Worm (Caenorhabditis elegans) whole organism, L2 larva: ENCODE data around the gene E02H9.13.
A peak's percentile ranks its signal among the peaks of the same experiment; 100 is the strongest.

Experiments used
- C34F6.9 ChIP-seq: fragments of 150-350 bp; optimal IDR thresholded peaks from 2 replicates; lab custom pipeline; 2014; ENCODE audit warnings: missing biosample characterization, missing genetic modification characterization
- R02D3.7 ChIP-seq: fragments of 150-350 bp; optimal IDR thresholded peaks from 2 replicates; lab custom pipeline; 2014; ENCODE audit warnings: missing biosample characterization, missing genetic modification characterization
- Y55F3AM.14 ChIP-seq: fragments of 200-800 bp; sonication (Bioruptor generic); optimal IDR thresholded peaks from 2 replicates; lab custom pipeline; 2018; ENCODE audit warnings: mild to moderate bottlenecking, missing genetic modification characterization, missing compliant biosample characterization
- ZK546.5 ChIP-seq: sonication (generic microtip); optimal IDR thresholded peaks from 2 replicates; lab custom pipeline; 2017; ENCODE audit warnings: missing biosample characterization, missing genetic modification characterization
- alr-1 ChIP-seq: fragments of 150-350 bp; optimal IDR thresholded peaks from 2 replicates; lab custom pipeline; 2014; ENCODE audit warnings: missing biosample characterization, missing genetic modification characterization
- aly-2 ChIP-seq: fragments of 150-350 bp; optimal IDR thresholded peaks from 2 replicates; lab custom pipeline; 2014; ENCODE audit warnings: missing biosample characterization, missing genetic modification characterization
- ama-1 ChIP-seq: fragments of 150-350 bp; optimal IDR thresholded peaks from 2 replicates; lab custom pipeline; 2018; ENCODE audit warnings: inconsistent platforms
- blmp-1 ChIP-seq: sonication (generic microtip); optimal IDR thresholded peaks from 2 replicates; lab custom pipeline; 2017; ENCODE audit warnings: missing genetic modification characterization, mild to moderate bottlenecking, missing compliant biosample characterization, antibody characterized with exemption, moderate library complexity; ENCODE audit not compliant: insufficient read depth
- ceh-16 ChIP-seq: fragments of 150-350 bp; optimal IDR thresholded peaks from 2 replicates; lab custom pipeline; 2014; ENCODE audit warnings: missing biosample characterization, missing genetic modification characterization
- crh-2 ChIP-seq: sonication (generic microtip); optimal IDR thresholded peaks from 2 replicates; lab custom pipeline; 2017; ENCODE audit warnings: missing biosample characterization, missing genetic modification characterization
- dmd-4 ChIP-seq: sonication (generic microtip); optimal IDR thresholded peaks from 2 replicates; lab custom pipeline; 2017; ENCODE audit warnings: missing biosample characterization, missing genetic modification characterization
- fos-1 ChIP-seq: fragments of 150-350 bp; optimal IDR thresholded peaks from 2 replicates; lab custom pipeline; 2014; ENCODE audit warnings: missing biosample characterization, missing genetic modification characterization
- gmeb-1 ChIP-seq: fragments of 150-350 bp; optimal IDR thresholded peaks from 2 replicates; lab custom pipeline; 2014; ENCODE audit warnings: missing biosample characterization, missing genetic modification characterization
- lin-11 ChIP-seq: fragments of 150-350 bp; sonication (generic microtip); optimal IDR thresholded peaks from 2 replicates; lab custom pipeline; 2014; ENCODE audit warnings: missing biosample characterization, missing genetic modification characterization, inconsistent platforms, mixed read lengths
- lin-13 ChIP-seq: fragments of 150-350 bp; optimal IDR thresholded peaks from 2 replicates; lab custom pipeline; 2014; ENCODE audit warnings: missing biosample characterization, missing genetic modification reagents, missing genetic modification characterization
- lin-39 ChIP-seq: fragments of 150-350 bp; optimal IDR thresholded peaks from 2 replicates; lab custom pipeline; 2014; ENCODE audit warnings: missing biosample characterization, missing genetic modification reagents, missing genetic modification characterization
- lsy-2 ChIP-seq, 2 experiments: fragments of 150-350 bp in 1 of 2; sonication (generic microtip) in 1 of 2; optimal IDR thresholded peaks; 2 replicates each; lab custom pipeline; 2014 to 2017; ENCODE audit warnings: missing biosample characterization in 2 of 2, missing genetic modification characterization in 2 of 2
- mbf-1 ChIP-seq: sonication (generic microtip); optimal IDR thresholded peaks from 2 replicates; lab custom pipeline; 2017; ENCODE audit warnings: missing biosample characterization, missing genetic modification characterization
- nhr-10 ChIP-seq: sonication (generic microtip); optimal IDR thresholded peaks from 2 replicates; lab custom pipeline; 2017; ENCODE audit warnings: missing biosample characterization, missing genetic modification characterization
- nhr-11 ChIP-seq: fragments of 150-350 bp; optimal IDR thresholded peaks from 2 replicates; lab custom pipeline; 2014; ENCODE audit warnings: missing biosample characterization, missing genetic modification characterization
- nhr-12 ChIP-seq: fragments of 150-350 bp; optimal IDR thresholded peaks from 2 replicates; lab custom pipeline; 2014; ENCODE audit warnings: missing biosample characterization, missing genetic modification characterization
- nhr-21 ChIP-seq: fragments of 150-350 bp; optimal IDR thresholded peaks from 2 replicates; lab custom pipeline; 2014; ENCODE audit warnings: missing biosample characterization, missing genetic modification characterization
- nhr-23 ChIP-seq: fragments of 150-350 bp; optimal IDR thresholded peaks from 2 replicates; lab custom pipeline; 2014; ENCODE audit warnings: missing biosample characterization, missing genetic modification reagents, missing genetic modification characterization
- nhr-25 ChIP-seq: fragments of 150-350 bp; sonication (generic microtip); optimal IDR thresholded peaks from 3 replicates; lab custom pipeline; 2014; ENCODE audit warnings: missing biosample characterization, missing genetic modification characterization
- nhr-77 ChIP-seq: fragments of 150-350 bp; optimal IDR thresholded peaks from 2 replicates; lab custom pipeline; 2014; ENCODE audit warnings: missing biosample characterization, missing genetic modification characterization
- sem-4 ChIP-seq: fragments of 150-350 bp; optimal IDR thresholded peaks from 2 replicates; lab custom pipeline; 2014; ENCODE audit warnings: missing biosample characterization, missing genetic modification reagents, missing genetic modification characterization
- skn-1 ChIP-seq: sonication (generic microtip); optimal IDR thresholded peaks from 2 replicates; lab custom pipeline; 2017; ENCODE audit warnings: missing biosample characterization, missing genetic modification characterization
- sma-3 ChIP-seq: sonication (generic microtip); optimal IDR thresholded peaks from 2 replicates; lab custom pipeline; 2016; ENCODE audit warnings: missing genetic modification reagents, missing genetic modification characterization, missing compliant biosample characterization
- sma-9 ChIP-seq, 2 experiments: fragments of 150-350 bp in 1 of 2; sonication (generic microtip) in 1 of 2; optimal IDR thresholded peaks; 2 replicates each; lab custom pipeline; 2014 to 2016; ENCODE audit warnings: missing genetic modification characterization in 2 of 2, mild to moderate bottlenecking in 1 of 2, missing biosample characterization in 1 of 2, missing compliant biosample characterization in 1 of 2, missing genetic modification reagents in 1 of 2, moderate library complexity in 1 of 2
- snpc-4 ChIP-seq: fragments of 150-350 bp; optimal IDR thresholded peaks from 2 replicates; lab custom pipeline; 2014; ENCODE audit warnings: missing biosample characterization, missing genetic modification characterization
- unc-39 ChIP-seq: fragments of 150-350 bp; optimal IDR thresholded peaks from 2 replicates; lab custom pipeline; 2014; ENCODE audit warnings: missing biosample characterization, missing genetic modification characterization
- unc-55 ChIP-seq: fragments of 150-350 bp; sonication (generic microtip); optimal IDR thresholded peaks from 3 replicates; lab custom pipeline; 2014; ENCODE audit warnings: missing biosample characterization, missing genetic modification reagents, missing genetic modification characterization
- unc-62 ChIP-seq: fragments of 150-350 bp; optimal IDR thresholded peaks from 2 replicates; lab custom pipeline; 2014; ENCODE audit warnings: missing biosample characterization, missing genetic modification reagents, missing genetic modification characterization
- zag-1 ChIP-seq: fragments of 150-350 bp; optimal IDR thresholded peaks from 2 replicates; lab custom pipeline; 2014; ENCODE audit warnings: missing biosample characterization, missing genetic modification characterization
- ztf-1 ChIP-seq: fragments of 200-800 bp; sonication (Bioruptor generic); conservative IDR thresholded peaks from 2 replicates; pipeline ENCODE4 v1.3.6; 2022; ENCODE audit warnings: missing genetic modification characterization, missing compliant biosample characterization
- ztf-4 ChIP-seq: fragments of 150-350 bp; optimal IDR thresholded peaks from 2 replicates; lab custom pipeline; 2014; ENCODE audit warnings: missing biosample characterization, missing genetic modification characterization

Gene E02H9.13

ce11 chrIII:2426122-2426521, 12.4 kb downstream of the E02H9.13 start, which contains the start of gene W04B5.8:
TSS of gene W04B5.8 (plus strand) at chrIII:2426316.
- TF ChIP-seq C34F6.9 = peak; percentile 34
- peak in 1 of 2 experiments; percentile 20 for TF ChIP-seq lsy-2 (tag; optimal IDR thresholded peaks at IDR 0.05; lab: Kevin White, UChicago)
- no peak for TF ChIP-seq Y55F3AM.14 (GFP tag; lab: Kevin White, UChicago)
- no peak for TF ChIP-seq blmp-1 (tag; lab: Kevin White, UChicago)
- peak; percentile 64 for TF ChIP-seq unc-55 (GFP tag; lab: Kevin White, UChicago)
- TF ChIP-seq sma-9 (GFP tag; optimal IDR thresholded peaks at IDR 0.05; lab: Kevin White, UChicago) = no peak
- TF ChIP-seq sma-9 (tag; optimal IDR thresholded peaks at IDR 0.05; lab: Kevin White, UChicago) = no peak
- TF ChIP-seq nhr-25 (tag; lab: Kevin White, UChicago) = no peak
- TF ChIP-seq mbf-1 (tag; lab: Kevin White, UChicago) = no peak
- TF ChIP-seq ztf-4 (tag; lab: Kevin White, UChicago) = no peak

ce11 chrIII:2424783-2425329, 13.7 kb downstream of the E02H9.13 start:
- no peak for TF ChIP-seq gmeb-1 (tag; lab: Kevin White, UChicago)
- TF ChIP-seq R02D3.7 (tag; lab: Kevin White, UChicago) = no peak
- TF ChIP-seq snpc-4 (tag; lab: Kevin White, UChicago) = no peak
- no peak for TF ChIP-seq crh-2 (tag; lab: Kevin White, UChicago)
- no peak for TF ChIP-seq blmp-1 (tag; lab: Kevin White, UChicago)
- TF ChIP-seq nhr-21 (tag; lab: Kevin White, UChicago) = no peak
- no peak for TF ChIP-seq skn-1 (tag; lab: Kevin White, UChicago)
- no peak for TF ChIP-seq mbf-1 (tag; lab: Kevin White, UChicago)
- TF ChIP-seq ztf-1 (GFP tag; lab: Robert Waterston, UW) = no peak
- no peak for TF ChIP-seq fos-1 (tag; lab: Kevin White, UChicago)
- TF ChIP-seq ZK546.5 = no peak
- no peak for TF ChIP-seq sem-4 (tag; lab: Kevin White, UChicago)
- TF ChIP-seq nhr-12 = no peak
- no peak for TF ChIP-seq zag-1 (tag; lab: Kevin White, UChicago)
- no peak for TF ChIP-seq Y55F3AM.14 (GFP tag; lab: Kevin White, UChicago)
- TF ChIP-seq nhr-23 (tag; lab: Kevin White, UChicago) = no peak
- TF ChIP-seq, all 48 proteins: peak for 0

DNA sequence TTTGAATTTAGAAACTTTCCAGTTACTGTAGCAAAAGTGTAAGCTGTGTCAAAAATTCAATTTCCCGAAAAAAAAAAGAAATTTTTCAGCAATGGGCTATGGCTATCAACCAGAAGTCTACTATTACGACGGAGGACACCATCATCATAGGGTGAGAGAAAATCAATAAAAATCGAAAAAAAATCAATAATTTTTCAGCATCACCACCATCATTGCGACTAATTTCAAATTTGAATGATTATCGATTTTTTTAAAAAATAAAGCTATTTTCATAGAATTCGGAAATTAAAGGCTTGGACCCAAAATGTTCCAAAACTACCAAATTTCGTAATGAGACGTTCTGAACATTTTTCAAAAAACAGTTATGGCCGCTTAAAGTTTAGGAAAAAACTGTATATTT, 14.9 kb downstream of the E02H9.13 start:
- no peak for TF ChIP-seq unc-62 (GFP tag; lab: Kevin White, UChicago)
- no peak for TF ChIP-seq crh-2 (tag; lab: Kevin White, UChicago)
- TF ChIP-seq C34F6.9 = no peak
- no peak for TF ChIP-seq sem-4 (tag; lab: Kevin White, UChicago)
- no peak for TF ChIP-seq nhr-77 (tag; lab: Kevin White, UChicago)
- TF ChIP-seq dmd-4 (tag; lab: Kevin White, UChicago) = no peak

DNA sequence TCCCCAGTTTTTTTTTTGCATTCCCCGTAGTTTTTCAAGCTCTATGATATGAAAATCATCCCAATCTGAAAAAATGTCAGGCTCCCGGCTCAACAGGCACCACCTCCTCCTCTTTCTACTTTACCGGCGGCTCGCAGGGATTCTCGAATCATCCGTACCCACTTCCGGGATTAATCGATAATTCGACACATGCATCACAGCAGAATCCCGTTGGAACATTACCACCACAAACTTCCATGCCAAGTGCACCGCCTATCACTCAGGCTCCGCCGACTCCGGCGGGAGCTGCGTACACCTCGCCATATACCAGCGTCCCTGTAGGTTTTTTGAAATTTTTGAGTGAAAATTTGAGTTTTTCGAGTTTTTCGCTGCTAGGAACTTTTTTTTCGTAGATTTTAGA, 17.3 kb downstream of the E02H9.13 start:
- TF ChIP-seq nhr-25 (tag; lab: Kevin White, UChicago) (no peak), unc-39 (tag; lab: Kevin White, UChicago) (no peak), ama-1 (lab: Kevin White, UChicago) (no peak), lin-11 (tag; lab: Kevin White, UChicago) (no peak), lin-39 (tag; lab: Kevin White, UChicago) (no peak), nhr-23 (tag; lab: Kevin White, UChicago) (no peak), nhr-10 (tag; lab: Kevin White, UChicago) (no peak), nhr-21 (tag; lab: Kevin White, UChicago) (no peak), ztf-1 (GFP tag; lab: Robert Waterston, UW) (no peak), ceh-16 (tag; lab: Kevin White, UChicago) (no peak), sma-3 (GFP tag; lab: Kevin White, UChicago) (no peak), alr-1 (tag; lab: Kevin White, UChicago) (no peak), nhr-11 (tag; lab: Kevin White, UChicago) (no peak), lin-13 (GFP tag; lab: Kevin White, UChicago) (no peak), zag-1 (tag; lab: Kevin White, UChicago) (no peak), ZK546.5 (no peak), sma-9 (GFP tag; optimal IDR thresholded peaks at IDR 0.05; lab: Kevin White, UChicago) (no peak), sma-9 (tag; optimal IDR thresholded peaks at IDR 0.05; lab: Kevin White, UChicago) (no peak), unc-55 (GFP tag; lab: Kevin White, UChicago) (no peak), blmp-1 (tag; lab: Kevin White, UChicago) (no peak), aly-2 (tag; lab: Kevin White, UChicago) (no peak)
